Fruit fly (Drosophila melanogaster) whole organism: ENCODE results near the gene raskol.

Source experiments
- CG8478 ChIP-seq: fragments of >200 bp; optimal IDR thresholded peaks from 2 replicates; lab custom pipeline; 2018; ENCODE audit warnings: inconsistent platforms
- Dll ChIP-seq: fragments of >200 bp; optimal IDR thresholded peaks from 2 replicates; lab custom pipeline; 2017

DNA sequence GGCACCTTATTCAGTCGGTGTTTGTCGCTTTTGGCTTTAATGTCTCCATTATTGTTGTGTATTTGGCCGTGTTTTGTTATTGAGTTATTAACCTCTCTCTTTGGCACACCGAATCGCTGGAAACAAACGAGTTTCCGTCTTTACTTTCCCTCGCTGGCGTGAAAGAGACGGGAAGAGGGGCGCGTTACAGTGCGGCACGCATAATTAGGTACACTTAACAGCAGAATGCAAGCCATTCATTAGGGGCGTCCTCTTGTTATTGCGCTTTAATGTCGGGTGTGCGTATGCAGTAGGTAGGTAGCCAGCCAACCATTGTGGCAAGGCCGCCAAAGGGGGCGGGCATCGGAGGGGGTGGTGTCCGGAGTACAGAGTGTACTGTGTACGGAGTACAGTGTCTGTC lies 64.6 kb downstream of the raskol start:
- TF ChIP-seq CG8478 (lab: Kevin White, UChicago), result no peak
- TF ChIP-seq Dll (lab: Kevin White, UChicago), result no peak
